Fruit fly (Drosophila melanogaster): Measurements from ENCODE around the gene CG32148.

The CG32148 gene

dm6 chr3L:15048091-15048490, 24.8 kb downstream of the CG32148 start (continued):
- TF ChIP-seq CG4707 (GFP tag; optimal IDR thresholded peaks at IDR 0.05) (no peak), pita (GFP tag; optimal IDR thresholded peaks at IDR 0.05) (peak; percentile 32), fd102C (GFP tag; optimal IDR thresholded peaks at IDR 0.05) (no peak), Scr (GFP tag; IDR thresholded peaks at IDR 0.05; ENCODE audit: partially characterized antibody) (no peak), CG18599 (GFP tag; optimal IDR thresholded peaks at IDR 0.05) (no peak), zen (tag; optimal IDR thresholded peaks at IDR 0.05) (peak; percentile 43), h (optimal IDR thresholded peaks at IDR 0.05) (no peak), CG1647 (GFP tag; optimal IDR thresholded peaks at IDR 0.05) (no peak), CG14667 (GFP tag; IDR thresholded peaks at IDR 0.05) (no peak), fu2 (GFP tag; optimal IDR thresholded peaks at IDR 0.05) (no peak), lov (optimal IDR thresholded peaks at IDR 0.05) (no peak), lov (GFP tag; IDR thresholded peaks at IDR 0.05) (no peak), CG8281 (tag; optimal IDR thresholded peaks at IDR 0.05) (no peak), en (GFP tag; optimal IDR thresholded peaks at IDR 0.05) (no peak), scrt (GFP tag; optimal IDR thresholded peaks at IDR 0.05) (no peak)

- peak; percentile 11 for TF ChIP-seq CG18599 (GFP tag; optimal IDR thresholded peaks at IDR 0.05)
- TF ChIP-seq CG8478 (optimal IDR thresholded peaks at IDR 0.05), result no peak
Observed at dm6 chr3L:15049395-15049794, 26.1 kb downstream of the CG32148 start, which contains the start of gene CG43678. TSS of gene CG43678 (minus strand) at chr3L:15049495.

dm6 chr3L:15050109-15050508, 26.8 kb downstream of the CG32148 start, which contains the start of gene CG18581:
TSS of gene CG18581 (minus strand) at chr3L:15050209.
- TF ChIP-seq Bdp1 (GFP tag; optimal IDR thresholded peaks at IDR 0.05), result no peak
- TF ChIP-seq Ets65A (GFP tag), result peak; percentile 36

- TF ChIP-seq CG2129 (GFP tag; IDR thresholded peaks at IDR 0.05; ENCODE audit: partially characterized antibody), result no peak
- peak; percentile 20 for TF ChIP-seq lab (GFP tag; optimal IDR thresholded peaks at IDR 0.05)
- peak; percentile 45 for TF ChIP-seq CG18599 (GFP tag; optimal IDR thresholded peaks at IDR 0.05)
- TF ChIP-seq Hmr (GFP tag; optimal IDR thresholded peaks at IDR 0.05), result peak; percentile 0
Observed at dm6 chr3L:15050706-15051105, 27.4 kb downstream of the CG32148 start, which contains the start of gene CG12310. TSS of gene CG12310 (minus strand) at chr3L:15050806.

dm6 chr3L:15051325-15051724, 28.0 kb downstream of the CG32148 start, which contains the start of gene CG43679:
TSS of gene CG43679 (minus strand) at chr3L:15051425.
- no peak for TF ChIP-seq vvl (GFP tag; IDR thresholded peaks at IDR 0.05)
- TF ChIP-seq Gug (GFP tag; IDR thresholded peaks at IDR 0.05), result no peak
- TF ChIP-seq CG4820 (GFP tag; optimal IDR thresholded peaks at IDR 0.05), result no peak

- no peak for TF ChIP-seq CG6854 (GFP tag; optimal IDR thresholded peaks at IDR 0.05)
- no peak for TF ChIP-seq cato (GFP tag; optimal IDR thresholded peaks at IDR 0.05; ENCODE audit: borderline replicate concordance)
- no peak for TF ChIP-seq CG14965 (GFP tag; optimal IDR thresholded peaks at IDR 0.05; ENCODE audit: borderline replicate concordance)
- TF ChIP-seq sens-2 (GFP tag; IDR thresholded peaks at IDR 0.05), result no peak
- no peak for TF ChIP-seq CG9609 (GFP tag; optimal IDR thresholded peaks at IDR 0.05)
- no peak for TF ChIP-seq ewg (GFP tag; optimal IDR thresholded peaks at IDR 0.05)
- no peak for TF ChIP-seq ken (GFP tag; IDR thresholded peaks at IDR 0.05)
- TF ChIP-seq CG10654 (GFP tag; optimal IDR thresholded peaks at IDR 0.05), result no peak
- no peak for TF ChIP-seq lov (optimal IDR thresholded peaks at IDR 0.05)
- TF ChIP-seq lov (GFP tag; IDR thresholded peaks at IDR 0.05), result no peak
- no peak for TF ChIP-seq exex (tag; optimal IDR thresholded peaks at IDR 0.05)
- no peak for TF ChIP-seq wor (GFP tag; IDR thresholded peaks at IDR 0.05)
- no peak for TF ChIP-seq CG11247 (GFP tag; IDR thresholded peaks at IDR 0.05)
- no peak for TF ChIP-seq fd64A (GFP tag; optimal IDR thresholded peaks at IDR 0.05)
- no peak for TF ChIP-seq CG17568 (GFP tag; optimal IDR thresholded peaks at IDR 0.05)
- TF ChIP-seq Hsf (GFP tag; optimal IDR thresholded peaks at IDR 0.05), result no peak
- no peak for TF ChIP-seq mirr (GFP tag; optimal IDR thresholded peaks at IDR 0.05)
- no peak for TF ChIP-seq wdn (GFP tag; IDR thresholded peaks at IDR 0.05)
- TF ChIP-seq CG33213 (GFP tag; optimal IDR thresholded peaks at IDR 0.05), result no peak
Observed at dm6 chr3L:15052390-15052789, 29.1 kb downstream of the CG32148 start, which contains the start of gene CG13461. TSS of gene CG13461 (minus strand) at chr3L:15052490.

Measured in whole organism, embryonic.